Worm (Caenorhabditis elegans) whole organism, L4/young adult: Measurements from ENCODE around the gene C25F9.10.

Experiments used
- dao-5 ChIP-seq: sonication (generic microtip); optimal IDR thresholded peaks from 2 replicates; lab custom pipeline; 2016; ENCODE audit warnings: missing genotype, missing genetic modification characterization, moderate library complexity, missing compliant biosample characterization
- him-1 ChIP-seq: sonication (generic microtip); optimal IDR thresholded peaks from 2 replicates; lab custom pipeline; 2016; ENCODE audit warnings: missing genotype, missing genetic modification reagents, missing genetic modification characterization, missing compliant biosample characterization

ce11 chrV:19398396-19398795 lies 7.1 kb upstream of the C25F9.10 start:
- TF ChIP-seq him-1 (no peak), dao-5 (tag; lab: Kevin White, UChicago) (no peak)
